Fruit fly (Drosophila melanogaster): Measurements from ENCODE around the gene Vps16A.
A peak's percentile ranks its signal among the peaks of the same experiment; 100 is the strongest.

Gene Vps16A

dm6 chr3R:9222355-9222754 lies 44.5 kb upstream of the Vps16A start:
- no peak for TF ChIP-seq sima (GFP tag; optimal IDR thresholded peaks at IDR 0.05)
- TF ChIP-seq CG10654 (GFP tag; optimal IDR thresholded peaks at IDR 0.05) = no peak
- no peak for TF ChIP-seq CG15269 (tag; optimal IDR thresholded peaks at IDR 0.05)
- TF ChIP-seq nom (GFP tag; optimal IDR thresholded peaks at IDR 0.05) = peak; percentile 31
- TF ChIP-seq nerfin-1 (tag; optimal IDR thresholded peaks at IDR 0.05) = no peak
- TF ChIP-seq CG17568 (GFP tag; optimal IDR thresholded peaks at IDR 0.05) = no peak
- TF ChIP-seq Xrp1 (GFP tag; IDR thresholded peaks at IDR 0.05) = no peak
- peak in 1 of 2 experiments; percentile 41 for TF ChIP-seq bsh (GFP tag; optimal IDR thresholded peaks at IDR 0.05)
- no peak for TF ChIP-seq CG10565 (GFP tag; optimal IDR thresholded peaks at IDR 0.05)
- no peak for TF ChIP-seq slou (GFP tag; optimal IDR thresholded peaks at IDR 0.05)
- no peak for TF ChIP-seq Doc2 (GFP tag; IDR thresholded peaks at IDR 0.05)
- TF ChIP-seq Camta (GFP tag; optimal IDR thresholded peaks at IDR 0.05) = no peak

- no peak for TF ChIP-seq CG3065 (GFP tag; optimal IDR thresholded peaks at IDR 0.05)
- no peak for TF ChIP-seq CG34376 (GFP tag; optimal IDR thresholded peaks at IDR 0.05)
- TF ChIP-seq slbo (GFP tag; IDR thresholded peaks at IDR 0.05) = peak; percentile 77
- no peak for TF ChIP-seq lov (optimal IDR thresholded peaks at IDR 0.05)
- no peak for TF ChIP-seq lov (GFP tag; IDR thresholded peaks at IDR 0.05)
- TF ChIP-seq ara (GFP tag; IDR thresholded peaks at IDR 0.05) = peak; percentile 69
- TF ChIP-seq NFAT (GFP tag; IDR thresholded peaks at IDR 0.05) = no peak
- TF ChIP-seq CG7928 (GFP tag; optimal IDR thresholded peaks at IDR 0.05) = no peak
- TF ChIP-seq fru (optimal IDR thresholded peaks at IDR 0.05) = no peak
- no peak for TF ChIP-seq Trl (optimal IDR thresholded peaks at IDR 0.05)
- TF ChIP-seq Trl (GFP tag; optimal IDR thresholded peaks at IDR 0.05) = peak; percentile 56
- peak; percentile 11 for TF ChIP-seq CG8359 (GFP tag; optimal IDR thresholded peaks at IDR 0.05; ENCODE audit: borderline replicate concordance)
- peak; percentile 45; the same call in 1 of the 2 replicates for TF ChIP-seq CG5953 (GFP tag; IDR thresholded peaks at IDR 0.05)
- peak; percentile 36 for TF ChIP-seq CG30020 (tag; optimal IDR thresholded peaks at IDR 0.05)
- TF ChIP-seq dan (GFP tag; IDR thresholded peaks at IDR 0.05) = no peak
- TF ChIP-seq ftz-f1 (GFP tag; optimal IDR thresholded peaks at IDR 0.05) = no peak
- TF ChIP-seq Opbp (GFP tag; IDR thresholded peaks at IDR 0.05; ENCODE audit: partially characterized antibody) = no peak
- no peak for TF ChIP-seq CG10431 (GFP tag; optimal IDR thresholded peaks at IDR 0.05)
- TF ChIP-seq Myb (GFP tag; optimal IDR thresholded peaks at IDR 0.05) = no peak
- TF ChIP-seq Six4 (GFP tag; optimal IDR thresholded peaks at IDR 0.05) = peak; percentile 38
- TF ChIP-seq Hr51 (GFP tag; optimal IDR thresholded peaks at IDR 0.05) = peak in 1 of 2 experiments; percentile 77
- TF ChIP-seq Jarid2 (GFP tag; optimal IDR thresholded peaks at IDR 0.05) = peak; percentile 28
- peak; percentile 49 for TF ChIP-seq zen (tag; optimal IDR thresholded peaks at IDR 0.05)
- no peak for TF ChIP-seq CG34224 (GFP tag; IDR thresholded peaks at IDR 0.05; ENCODE audit: partially characterized antibody)
- peak; percentile 73 for TF ChIP-seq HLH3B (GFP tag; IDR thresholded peaks at IDR 0.05)
- TF ChIP-seq gsb-n (tag; optimal IDR thresholded peaks at IDR 0.05) = peak; percentile 45
- no peak for TF ChIP-seq Scr (GFP tag; IDR thresholded peaks at IDR 0.05; ENCODE audit: partially characterized antibody)
- no peak for TF ChIP-seq D (optimal IDR thresholded peaks at IDR 0.05)
- peak; percentile 63 for TF ChIP-seq D (GFP tag; optimal IDR thresholded peaks at IDR 0.05)
- TF ChIP-seq HmgZ (tag; optimal IDR thresholded peaks at IDR 0.05) = no peak
- no peak for TF ChIP-seq CG9215 (GFP tag; IDR thresholded peaks at IDR 0.05)
- TF ChIP-seq ATbp (GFP tag; optimal IDR thresholded peaks at IDR 0.05) = peak; percentile 69
- no peak for TF ChIP-seq Eip74EF (GFP tag; optimal IDR thresholded peaks at IDR 0.05)
- no peak for TF ChIP-seq chm (GFP tag; IDR thresholded peaks at IDR 0.05)
- peak; percentile 85 for TF ChIP-seq CG8924 (tag; optimal IDR thresholded peaks at IDR 0.05)
- TF ChIP-seq Neu2 (GFP tag; optimal IDR thresholded peaks at IDR 0.05; ENCODE audit: borderline replicate concordance) = no peak
- TF ChIP-seq eyg (GFP tag; optimal IDR thresholded peaks at IDR 0.05) = no peak
- TF ChIP-seq en (GFP tag; optimal IDR thresholded peaks at IDR 0.05) = peak; percentile 6
- no peak for TF ChIP-seq Dref (GFP tag; IDR thresholded peaks at IDR 0.05)
Measured at dm6 chr3R:9224807-9225206, 42.0 kb upstream of the Vps16A start.
